Worm (Caenorhabditis elegans): Measurements from ENCODE around the gene Y53F4B.20.
"Not testable (repeated sequence)": the region's sequence is repeated elsewhere in the genome, so short reads cannot be mapped to it uniquely, and the experiment has no call there.

The Y53F4B.20 gene

ce11 chrII:15084170-15084569 is at the start of gene Y53F4B.20:
TSS of gene Y53F4B.20 (plus strand) at chrII:15084470.
- TF ChIP-seq nhr-85 (tag) (peak; percentile 9), grh-1 (GFP tag; IDR thresholded peaks at IDR 0.05) (no peak)

ce11 chrII:15037782-15038181 is 46.5 kb upstream of the Y53F4B.20 start, which contains the start of gene Y53F4B.14:
TSS of gene Y53F4B.14 (plus strand) at chrII:15037991.
- TF ChIP-seq lsy-2 (tag; optimal IDR thresholded peaks at IDR 0.05) (peak in 1 of 2 experiments; percentile 7), skn-1 (tag; optimal IDR thresholded peaks at IDR 0.05) (peak; percentile 11), unc-130 (tag; optimal IDR thresholded peaks at IDR 0.05) (no peak)

- TF ChIP-seq efl-1 (optimal IDR thresholded peaks at IDR 0.05) (no peak), efl-1 (GFP tag; optimal IDR thresholded peaks at IDR 0.05 in 1 of 2) (peak in 1 of 2 experiments; percentile 36), efl-3 (GFP tag; optimal IDR thresholded peaks at IDR 0.05) (no peak)
These were observed 45.2 kb upstream of the Y53F4B.20 start, which contains the start of gene trip-4 for ce11 chrII:15039104-15039503. TSS of gene trip-4 (plus strand) at chrII:15039404.

ce11 chrII:15042310-15042709 is 42.0 kb upstream of the Y53F4B.20 start:
- TF ChIP-seq C04F5.9 (tag; optimal IDR thresholded peaks at IDR 0.05) = no peak
- TF ChIP-seq nhr-85 (tag) = peak; percentile 59

DNA sequence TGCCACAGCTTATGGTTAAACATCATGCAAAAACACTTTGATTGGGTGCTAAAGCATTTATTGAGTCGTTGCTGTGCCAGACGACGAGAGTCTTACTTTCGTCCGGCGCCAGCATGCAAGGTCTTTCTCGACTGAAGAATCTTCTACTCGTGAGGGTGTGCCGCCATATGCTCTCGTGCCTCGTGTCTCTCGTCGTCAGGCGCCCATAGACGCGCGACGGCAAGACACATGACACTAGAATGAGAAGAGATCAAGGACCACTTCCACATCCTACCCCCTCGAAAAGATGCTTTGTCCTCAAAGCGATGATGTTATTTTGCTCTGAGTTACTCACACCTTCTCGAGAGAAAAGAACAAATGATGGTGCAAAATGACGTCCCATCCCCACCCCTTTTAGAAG is 41.5 kb upstream of the Y53F4B.20 start:
- TF ChIP-seq lin-14 (GFP tag; optimal IDR thresholded peaks at IDR 0.05) (peak; percentile 42), ceh-88 (GFP tag; IDR thresholded peaks at IDR 0.05) (peak; percentile 15; the same call in 1 of the 2 replicates), fkh-8 (tag; optimal IDR thresholded peaks at IDR 0.05) (peak; percentile 10), nhr-71 (tag; optimal IDR thresholded peaks at IDR 0.05) (peak; percentile 42), isw-1 (GFP tag; IDR thresholded peaks at IDR 0.05) (peak; percentile 30; the same call in 1 of the 2 replicates), snu-23 (GFP tag; optimal IDR thresholded peaks at IDR 0.05) (peak; percentile 6), unc-86 (tag; optimal IDR thresholded peaks at IDR 0.05) (peak; percentile 17), ama-1 (optimal IDR thresholded peaks at IDR 0.05) (peak; percentile 40), efl-1 (optimal IDR thresholded peaks at IDR 0.05) (peak in 1 of 2 experiments; percentile 20), nhr-19 (GFP tag; conservative IDR thresholded peaks at IDR 0.05) (peak; percentile 49), nhr-47 (tag; optimal IDR thresholded peaks at IDR 0.05) (peak; percentile 43)
- not testable (repeated sequence) for TF ChIP-seq efl-1 (GFP tag; optimal IDR thresholded peaks at IDR 0.05 in 1 of 2)

ce11 chrII:15043850-15044249 is 40.4 kb upstream of the Y53F4B.20 start:
- TF ChIP-seq nhr-71 (tag; optimal IDR thresholded peaks at IDR 0.05) (peak; percentile 62), nhr-19 (GFP tag; conservative IDR thresholded peaks at IDR 0.05) (peak; percentile 63), mab-9 (GFP tag; IDR thresholded peaks at IDR 0.05) (0 out of 2 replicates have a peak, but pooled peaks have one; percentile 44), lsy-2 (tag; optimal IDR thresholded peaks at IDR 0.05) (peak in 1 of 2 experiments; percentile 2), unc-86 (tag; optimal IDR thresholded peaks at IDR 0.05) (peak; percentile 20), swsn-7 (tag; optimal IDR thresholded peaks at IDR 0.05) (peak; percentile 7), efl-1 (optimal IDR thresholded peaks at IDR 0.05) (peak in 1 of 2 experiments; percentile 30), isw-1 (GFP tag; IDR thresholded peaks at IDR 0.05) (peak; percentile 46), fkh-8 (tag; optimal IDR thresholded peaks at IDR 0.05) (peak; percentile 56), snu-23 (GFP tag; optimal IDR thresholded peaks at IDR 0.05) (peak; percentile 25), nhr-47 (tag; optimal IDR thresholded peaks at IDR 0.05) (peak; percentile 35), ceh-88 (GFP tag; IDR thresholded peaks at IDR 0.05) (0 out of 2 replicates have a peak, but pooled peaks have one; percentile 32), nhr-85 (tag) (peak; percentile 63)
- not testable (repeated sequence) for TF ChIP-seq efl-1 (GFP tag; optimal IDR thresholded peaks at IDR 0.05 in 1 of 2)

DNA sequence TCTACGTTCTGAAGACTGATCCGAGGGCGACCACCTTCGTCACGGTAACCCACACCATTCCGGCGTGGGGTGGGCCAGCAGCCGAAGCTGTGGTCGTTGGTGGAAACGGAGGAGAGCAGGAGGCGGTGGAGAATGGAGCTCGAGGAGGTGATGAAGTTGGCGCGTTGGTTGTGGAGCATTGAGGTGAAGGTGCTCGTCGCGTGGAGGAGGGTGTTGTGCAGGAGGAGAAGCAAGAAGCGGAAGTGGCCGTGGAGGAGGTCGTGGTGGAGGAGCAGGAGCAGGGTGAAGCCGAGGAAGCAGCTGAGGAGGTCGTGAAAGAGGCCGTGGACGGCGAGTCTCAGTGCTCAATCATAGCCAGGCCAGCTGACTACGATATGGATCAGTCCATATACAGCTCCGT is 26.0 kb upstream of the Y53F4B.20 start, which contains the start of gene Y53F4B.17:
Y53F4B.17 (plus strand) TSS at position 375 of the 400 bp plus-strand sequence.
- TF ChIP-seq blmp-1 (tag; optimal IDR thresholded peaks at IDR 0.05) (no peak), nhr-85 (tag) (no peak), egl-27 (tag; optimal IDR thresholded peaks at IDR 0.05) (no peak), sox-4 (tag; optimal IDR thresholded peaks at IDR 0.05) (no peak), C34B4.2 (tag; optimal IDR thresholded peaks at IDR 0.05) (no peak), hpl-2 (GFP tag; optimal IDR thresholded peaks at IDR 0.05) (no peak), ceh-88 (GFP tag; IDR thresholded peaks at IDR 0.05) (no peak), snu-23 (GFP tag; optimal IDR thresholded peaks at IDR 0.05) (no peak), fos-1 (tag; optimal IDR thresholded peaks at IDR 0.05) (no peak), ceh-90 (tag; optimal IDR thresholded peaks at IDR 0.05) (no peak), nhr-28 (tag; optimal IDR thresholded peaks at IDR 0.05) (no peak), sup-37 (GFP tag; optimal IDR thresholded peaks at IDR 0.05) (no peak), lsy-2 (tag; optimal IDR thresholded peaks at IDR 0.05) (no peak), hlh-17 (GFP tag; optimal IDR thresholded peaks at IDR 0.05; ENCODE audit: borderline replicate concordance) (no peak), tlp-1 (tag; optimal IDR thresholded peaks at IDR 0.05) (no peak), lin-39 (tag; optimal IDR thresholded peaks at IDR 0.05) (no peak), zip-4 (GFP tag; optimal IDR thresholded peaks at IDR 0.05) (no peak), ets-5 (GFP tag; IDR thresholded peaks at IDR 0.05) (no peak), ceh-8 (GFP tag; optimal IDR thresholded peaks at IDR 0.05) (no peak), C16A3.4 (tag; optimal IDR thresholded peaks at IDR 0.05) (no peak)

All from whole organism, L1 larva.